Fruit fly (Drosophila melanogaster) whole organism, pupa: ENCODE results near the gene CG4393.

Source experiments
- CG10348 ChIP-seq: fragments of 200-800 bp; sonication (Bioruptor generic); IDR thresholded peaks from 2 replicates; pipeline ENCODE4 v1.3.6; 2022; ENCODE audit warnings: missing biosample characterization, missing genetic modification characterization
- CG12605 ChIP-seq: fragments of 200-800 bp; sonication (Bioruptor generic); IDR thresholded peaks from 2 replicates; pipeline ENCODE4 v1.3.6; 2022; ENCODE audit warnings: missing biosample characterization, missing genetic modification characterization
- CG13204 ChIP-seq: fragments of 200-800 bp; sonication (Bioruptor generic); optimal IDR thresholded peaks from 2 replicates; lab custom pipeline; 2018; ENCODE audit warnings: missing biosample characterization, mild to moderate bottlenecking, missing genetic modification characterization, moderate library complexity
- CG14655 ChIP-seq: fragments of 200-800 bp; sonication (Bioruptor generic); optimal IDR thresholded peaks from 3 replicates; lab custom pipeline; 2017; ENCODE audit warnings: mild to moderate bottlenecking, missing biosample characterization, missing genetic modification reagents, missing genetic modification characterization
- CG15710 ChIP-seq: fragments of 200-800 bp; sonication (Bioruptor generic); optimal IDR thresholded peaks from 2 replicates; lab custom pipeline; 2018; ENCODE audit warnings: missing biosample characterization, mild to moderate bottlenecking, missing genetic modification characterization, moderate library complexity
- CG17806 ChIP-seq: fragments of 200-800 bp; sonication (Bioruptor generic); optimal IDR thresholded peaks from 2 replicates; lab custom pipeline; 2018; ENCODE audit warnings: missing biosample characterization, mild to moderate bottlenecking, missing genetic modification characterization, moderate library complexity
- CG32121 ChIP-seq: fragments of 200-800 bp; sonication (Bioruptor generic); IDR thresholded peaks from 2 replicates; pipeline ENCODE4 v1.3.6; 2022; ENCODE audit warnings: missing biosample characterization, missing genetic modification characterization
- CG34367 ChIP-seq: fragments of 200-800 bp; sonication (Bioruptor generic); optimal IDR thresholded peaks from 2 replicates; lab custom pipeline; 2018; ENCODE audit warnings: missing biosample characterization, mild to moderate bottlenecking, missing genetic modification characterization
- CG4496 ChIP-seq: fragments of 200-800 bp; sonication (Bioruptor generic); IDR thresholded peaks from 3 replicates; pipeline ENCODE4 v1.3.6; 2022; ENCODE audit warnings: missing biosample characterization, missing genetic modification characterization
- CG8159 ChIP-seq: fragments of 200-800 bp; sonication (Bioruptor generic); optimal IDR thresholded peaks from 3 replicates; lab custom pipeline; 2018; ENCODE audit warnings: missing biosample characterization, mild to moderate bottlenecking, missing genetic modification characterization, moderate library complexity
- CG8301 ChIP-seq: fragments of 200-800 bp; sonication (Bioruptor generic); optimal IDR thresholded peaks from 2 replicates; lab custom pipeline; 2018; ENCODE audit warnings: missing biosample characterization, mild to moderate bottlenecking, missing genetic modification characterization
- CG9948 ChIP-seq: fragments of 200-800 bp; sonication (Bioruptor generic); optimal IDR thresholded peaks from 2 replicates; lab custom pipeline; 2018; ENCODE audit warnings: missing biosample characterization, mild to moderate bottlenecking, missing genetic modification characterization, moderate library complexity
- D1 ChIP-seq: fragments of 200-800 bp; sonication (Bioruptor generic); optimal IDR thresholded peaks from 2 replicates; lab custom pipeline; 2018; ENCODE audit warnings: missing biosample characterization, mild to moderate bottlenecking, missing genetic modification characterization, moderate library complexity
- EcR ChIP-seq: fragments of 200-800 bp; sonication (Bioruptor generic); optimal IDR thresholded peaks from 3 replicates; lab custom pipeline; 2019; ENCODE audit warnings: missing biosample characterization, missing genetic modification characterization, mild to moderate bottlenecking, moderate library complexity, missing genetic modification reagents
- Ets98B ChIP-seq: fragments of 200-800 bp; sonication (Bioruptor generic); IDR thresholded peaks from 2 replicates; pipeline ENCODE4 v1.3.6; 2022; ENCODE audit warnings: missing biosample characterization, missing genetic modification characterization
- Pif1A ChIP-seq: fragments of 200-800 bp; sonication (Bioruptor generic); optimal IDR thresholded peaks from 3 replicates; lab custom pipeline; 2016; ENCODE audit warnings: missing biosample characterization, missing genetic modification characterization
- Pif1B ChIP-seq: fragments of 200-800 bp; sonication (Bioruptor generic); optimal IDR thresholded peaks from 3 replicates; lab custom pipeline; 2016; ENCODE audit warnings: missing biosample characterization, missing genetic modification characterization
- Snoo ChIP-seq: fragments of 200-800 bp; sonication (Bioruptor generic); optimal IDR thresholded peaks from 3 replicates; lab custom pipeline; 2017; ENCODE audit warnings: missing biosample characterization, mild to moderate bottlenecking, missing genetic modification characterization, inconsistent platforms
- fd96Ca ChIP-seq: fragments of 200-800 bp; sonication (Bioruptor generic); IDR thresholded peaks from 3 replicates; pipeline ENCODE4 v1.3.6; 2022; ENCODE audit warnings: missing biosample characterization, missing genetic modification characterization
- gl ChIP-seq: fragments of 200-800 bp; sonication (Bioruptor generic); optimal IDR thresholded peaks from 2 replicates; lab custom pipeline; 2018; ENCODE audit warnings: missing biosample characterization, mild to moderate bottlenecking, missing genetic modification characterization
- rn ChIP-seq: fragments of 200-800 bp; sonication (Bioruptor generic); IDR thresholded peaks from 2 replicates; pipeline ENCODE4 v1.3.6; 2022; ENCODE audit warnings: missing biosample characterization, missing genetic modification characterization

The CG4393 gene

DNA sequence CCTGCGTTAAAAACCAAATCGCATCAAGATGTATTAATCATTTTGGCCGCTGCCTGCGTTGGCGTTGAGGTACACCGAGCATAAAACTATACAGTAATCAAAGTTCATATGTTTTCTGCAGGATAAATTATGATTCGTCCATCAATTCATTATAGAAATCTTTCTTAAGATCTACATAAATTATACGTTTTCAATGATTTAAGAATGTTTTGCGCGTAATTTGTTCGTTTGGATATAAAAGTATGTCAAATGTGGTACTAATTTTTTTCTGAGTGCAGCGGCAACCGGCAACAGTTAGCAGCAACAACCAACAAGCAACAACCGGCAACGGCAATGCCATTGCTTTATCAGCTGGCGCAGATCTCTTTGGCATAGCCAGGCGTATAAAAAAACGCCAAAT is 32.0 kb upstream of the CG4393 start:
- TF ChIP-seq fd96Ca (GFP tag; lab: Robert Waterston, UW): peak; percentile 72
- peak; percentile 52 for TF ChIP-seq Pif1A (GFP tag; lab: Kevin White, UChicago)
- TF ChIP-seq CG8301 (tag; lab: Kevin White, UChicago): peak; percentile 69
- no peak for TF ChIP-seq D1 (tag; lab: Kevin White, UChicago)
- TF ChIP-seq gl: no peak
- TF ChIP-seq CG4496: peak; percentile 65; the same call in 2 of the 3 replicates
- TF ChIP-seq CG32121 (GFP tag; lab: Robert Waterston, UW): peak; percentile 75
- TF ChIP-seq CG12605: no peak; the same call in 1 of the 2 replicates
- TF ChIP-seq CG14655 (GFP tag; lab: Kevin White, UChicago): peak; percentile 53
- peak; percentile 75 for TF ChIP-seq Ets98B (GFP tag; lab: Robert Waterston, UW)
- TF ChIP-seq, all 21 proteins: peak for 7

DNA sequence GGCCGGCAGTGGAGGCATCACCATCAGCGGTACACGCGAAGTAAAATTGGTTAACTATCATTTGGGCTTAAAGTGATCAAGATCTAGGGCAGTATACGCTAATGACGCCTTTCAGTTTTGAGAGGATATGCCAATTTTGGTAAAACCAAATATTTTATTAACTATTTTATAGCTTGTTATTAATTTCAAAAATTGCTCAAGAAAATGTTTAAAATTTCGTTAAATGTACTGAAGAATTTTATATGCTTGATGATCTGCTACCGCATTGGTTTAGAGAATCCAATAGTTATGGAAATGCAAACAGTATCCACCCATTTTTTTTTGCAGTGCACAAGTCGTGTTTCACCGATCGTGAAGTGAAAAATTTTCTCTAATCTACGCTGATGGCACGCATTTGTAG is 23.3 kb upstream of the CG4393 start:
- TF ChIP-seq CG32121 (GFP tag; lab: Robert Waterston, UW): no peak
- TF ChIP-seq CG13204: no peak
- TF ChIP-seq CG12605: no peak
- no peak for TF ChIP-seq CG10348 (GFP tag; lab: Robert Waterston, UW)
- peak; percentile 18 for TF ChIP-seq CG9948 (tag; lab: Kevin White, UChicago)
- TF ChIP-seq D1 (tag; lab: Kevin White, UChicago): no peak
- TF ChIP-seq Pif1B (GFP tag; lab: Kevin White, UChicago): no peak
- TF ChIP-seq CG15710: no peak
- no peak for TF ChIP-seq EcR (GFP tag; lab: Kevin White, UChicago)
- TF ChIP-seq Ets98B (GFP tag; lab: Robert Waterston, UW): no peak
- no peak for TF ChIP-seq CG34367
- no peak for TF ChIP-seq gl
- no peak for TF ChIP-seq CG4496
- TF ChIP-seq CG17806 (tag; lab: Kevin White, UChicago): no peak
- TF ChIP-seq Snoo: no peak
- peak; percentile 55 for TF ChIP-seq CG14655 (GFP tag; lab: Kevin White, UChicago)
- TF ChIP-seq Pif1A (GFP tag; lab: Kevin White, UChicago): no peak
- no peak for TF ChIP-seq fd96Ca (GFP tag; lab: Robert Waterston, UW)
- TF ChIP-seq CG8159: no peak
- TF ChIP-seq rn (GFP tag; lab: Robert Waterston, UW): no peak
- peak; percentile 31 for TF ChIP-seq CG8301 (tag; lab: Kevin White, UChicago)

DNA sequence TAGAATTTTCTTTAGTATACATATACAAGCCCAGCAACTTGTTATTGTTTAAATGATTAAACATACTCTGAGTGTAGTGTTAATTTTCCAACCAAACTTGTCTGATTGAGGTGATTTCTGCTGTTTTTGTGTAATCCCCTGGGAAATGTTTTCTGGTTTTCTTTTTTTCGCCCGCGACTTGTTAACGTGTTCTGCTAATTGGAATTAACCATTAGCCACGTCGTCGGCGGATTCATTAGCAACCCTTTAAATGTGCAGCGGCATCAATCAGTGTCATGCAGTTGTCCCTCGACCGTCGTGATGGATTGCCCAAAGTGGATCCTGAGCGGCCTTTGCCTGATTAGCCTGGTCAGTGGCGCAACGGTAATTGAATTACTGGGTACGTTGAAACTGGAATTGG is 20.6 kb upstream of the CG4393 start, which contains the start of gene Ir94e:
Gene Ir94e, plus strand, starts transcription at position 301 of the 400 bp plus-strand sequence.
- TF ChIP-seq EcR (GFP tag; lab: Kevin White, UChicago): no peak

DNA sequence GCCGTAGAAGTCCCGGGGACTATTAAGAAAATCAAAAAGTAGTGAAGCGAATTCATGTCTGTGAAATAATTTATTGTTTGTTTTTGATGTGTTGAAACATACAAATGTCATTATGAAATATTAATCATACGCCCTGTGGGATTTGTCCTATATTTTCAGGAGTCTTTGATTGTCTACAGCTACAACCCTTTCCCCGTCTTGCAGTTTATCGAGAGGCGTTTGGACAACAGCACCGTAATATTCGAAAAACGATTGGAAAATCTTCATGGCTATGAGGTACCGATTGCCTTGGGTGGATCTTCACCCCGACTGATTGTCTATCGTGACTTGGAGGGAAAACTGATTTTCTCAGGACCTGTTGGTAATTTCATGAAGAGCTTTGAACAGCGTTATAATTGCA is 19.1 kb upstream of the CG4393 start, which contains the start of gene CG17380:
Gene CG17380, minus strand, starts transcription at position 101 of the 400 bp plus-strand sequence.
- TF ChIP-seq CG34367 (no peak), CG8301 (tag; lab: Kevin White, UChicago) (no peak), CG32121 (GFP tag; lab: Robert Waterston, UW) (no peak), D1 (tag; lab: Kevin White, UChicago) (no peak), Pif1A (GFP tag; lab: Kevin White, UChicago) (no peak), EcR (GFP tag; lab: Kevin White, UChicago) (no peak), CG9948 (tag; lab: Kevin White, UChicago) (no peak), CG14655 (GFP tag; lab: Kevin White, UChicago) (no peak), CG4496 (no peak), CG15710 (no peak)

DNA sequence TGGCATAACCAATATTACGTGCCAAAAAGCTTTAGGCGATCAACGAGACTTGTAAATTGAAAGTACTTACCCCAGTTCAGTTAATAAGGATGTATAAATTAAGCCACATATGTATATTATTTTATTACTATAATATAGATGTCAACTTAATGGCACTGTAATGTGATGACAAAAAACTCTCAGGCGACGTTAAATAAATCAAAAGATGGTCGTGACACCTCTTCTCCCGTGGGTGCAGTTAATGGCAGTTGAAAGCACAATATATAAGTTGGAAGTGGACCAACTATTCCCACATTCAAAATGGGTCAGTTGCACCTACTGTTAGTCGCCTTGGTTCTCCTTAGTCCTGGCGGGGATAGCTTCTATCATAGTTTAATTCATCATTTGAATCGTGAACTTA is 17.9 kb upstream of the CG4393 start, which contains the start of gene Ir94d:
Gene Ir94d, plus strand, starts transcription at position 301 of the 400 bp plus-strand sequence.
- no peak for TF ChIP-seq CG10348 (GFP tag; lab: Robert Waterston, UW)
- no peak for TF ChIP-seq CG8301 (tag; lab: Kevin White, UChicago)
- TF ChIP-seq CG17806 (tag; lab: Kevin White, UChicago): no peak
- TF ChIP-seq Snoo: no peak
- TF ChIP-seq CG14655 (GFP tag; lab: Kevin White, UChicago): no peak
- TF ChIP-seq CG15710: no peak
- no peak for TF ChIP-seq Ets98B (GFP tag; lab: Robert Waterston, UW)
- TF ChIP-seq CG9948 (tag; lab: Kevin White, UChicago): no peak
- no peak for TF ChIP-seq CG13204
- TF ChIP-seq D1 (tag; lab: Kevin White, UChicago): no peak
- TF ChIP-seq Pif1B (GFP tag; lab: Kevin White, UChicago): no peak
- TF ChIP-seq CG8159: no peak
- no peak for TF ChIP-seq EcR (GFP tag; lab: Kevin White, UChicago)
- no peak for TF ChIP-seq CG12605
- TF ChIP-seq CG34367: no peak
- TF ChIP-seq CG32121 (GFP tag; lab: Robert Waterston, UW): no peak

DNA sequence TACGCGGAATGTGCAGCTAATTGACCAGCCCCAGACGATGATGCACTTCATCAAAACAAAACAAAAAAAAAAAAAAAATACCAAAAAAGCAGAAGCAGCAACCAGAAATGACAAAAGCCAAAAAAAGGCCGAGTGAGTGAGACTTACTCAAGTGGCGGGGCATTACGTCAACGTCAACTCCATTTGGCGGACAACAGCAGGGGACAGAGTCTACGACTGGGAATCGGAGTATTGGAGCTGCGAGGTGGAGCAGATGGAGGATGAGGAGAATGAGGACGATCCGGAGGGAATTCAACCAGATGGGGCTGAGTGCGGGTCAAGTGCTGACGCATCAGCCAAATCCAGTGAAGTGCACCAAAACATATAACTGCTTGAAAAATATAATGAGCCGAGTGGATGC is 16.9 kb upstream of the CG4393 start:
- TF ChIP-seq Snoo (no peak), CG13204 (no peak), CG4496 (no peak), CG15710 (no peak), CG10348 (GFP tag; lab: Robert Waterston, UW) (no peak), Pif1B (GFP tag; lab: Kevin White, UChicago) (peak; percentile 13), CG32121 (GFP tag; lab: Robert Waterston, UW) (no peak)

DNA sequence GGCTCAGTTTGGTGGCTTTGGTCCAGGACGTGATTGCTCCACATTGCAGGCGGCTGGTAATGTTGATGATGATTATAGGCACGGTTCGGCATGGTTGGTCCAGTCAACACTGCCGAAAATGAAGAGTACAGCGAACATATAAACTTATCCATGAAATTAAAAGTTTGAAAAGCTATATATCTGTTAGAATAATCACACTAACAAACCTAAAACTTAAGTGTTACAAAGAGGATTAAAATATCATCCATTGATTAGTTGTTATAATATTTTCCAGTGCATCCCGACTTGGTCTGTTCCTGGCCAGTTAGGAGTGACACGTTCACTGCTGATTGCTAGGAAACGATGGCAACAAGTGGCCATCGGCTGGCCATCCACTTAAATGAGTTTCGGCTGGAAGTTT is 15.1 kb upstream of the CG4393 start:
- TF ChIP-seq Pif1A (GFP tag; lab: Kevin White, UChicago): no peak
- TF ChIP-seq D1 (tag; lab: Kevin White, UChicago): no peak
- TF ChIP-seq EcR (GFP tag; lab: Kevin White, UChicago): no peak
- TF ChIP-seq gl: no peak
- TF ChIP-seq CG34367: no peak
- TF ChIP-seq CG13204: no peak
- no peak for TF ChIP-seq CG17806 (tag; lab: Kevin White, UChicago)
- TF ChIP-seq fd96Ca (GFP tag; lab: Robert Waterston, UW): no peak
- no peak for TF ChIP-seq CG8159
- no peak for TF ChIP-seq Snoo
- TF ChIP-seq rn (GFP tag; lab: Robert Waterston, UW): no peak
- no peak for TF ChIP-seq CG10348 (GFP tag; lab: Robert Waterston, UW)
- TF ChIP-seq Ets98B (GFP tag; lab: Robert Waterston, UW): peak; percentile 53
- no peak for TF ChIP-seq CG12605
- TF ChIP-seq CG4496: 0 out of 3 replicates have a peak, but pooled peaks have one; percentile 13
- TF ChIP-seq CG9948 (tag; lab: Kevin White, UChicago): no peak
- TF ChIP-seq Pif1B (GFP tag; lab: Kevin White, UChicago): no peak
- peak; percentile 36; the same call in 1 of the 2 replicates for TF ChIP-seq CG32121 (GFP tag; lab: Robert Waterston, UW)
- peak; percentile 3 for TF ChIP-seq CG8301 (tag; lab: Kevin White, UChicago)
- peak; percentile 7 for TF ChIP-seq CG14655 (GFP tag; lab: Kevin White, UChicago)
- TF ChIP-seq CG15710: no peak
